Worm (Caenorhabditis elegans) whole organism, L4/young adult: ENCODE data around the gene nhr-211.

ENCODE experiments used
- W03F9.2 ChIP-seq: fragments of 150-350 bp; optimal IDR thresholded peaks from 2 replicates; lab custom pipeline; 2014; ENCODE audit warnings: missing biosample characterization, missing genetic modification characterization
- dao-5 ChIP-seq: sonication (generic microtip); optimal IDR thresholded peaks from 2 replicates; lab custom pipeline; 2016; ENCODE audit warnings: missing genotype, missing genetic modification characterization, moderate library complexity, missing compliant biosample characterization
- him-1 ChIP-seq: sonication (generic microtip); optimal IDR thresholded peaks from 2 replicates; lab custom pipeline; 2016; ENCODE audit warnings: missing genotype, missing genetic modification reagents, missing genetic modification characterization, missing compliant biosample characterization

DNA sequence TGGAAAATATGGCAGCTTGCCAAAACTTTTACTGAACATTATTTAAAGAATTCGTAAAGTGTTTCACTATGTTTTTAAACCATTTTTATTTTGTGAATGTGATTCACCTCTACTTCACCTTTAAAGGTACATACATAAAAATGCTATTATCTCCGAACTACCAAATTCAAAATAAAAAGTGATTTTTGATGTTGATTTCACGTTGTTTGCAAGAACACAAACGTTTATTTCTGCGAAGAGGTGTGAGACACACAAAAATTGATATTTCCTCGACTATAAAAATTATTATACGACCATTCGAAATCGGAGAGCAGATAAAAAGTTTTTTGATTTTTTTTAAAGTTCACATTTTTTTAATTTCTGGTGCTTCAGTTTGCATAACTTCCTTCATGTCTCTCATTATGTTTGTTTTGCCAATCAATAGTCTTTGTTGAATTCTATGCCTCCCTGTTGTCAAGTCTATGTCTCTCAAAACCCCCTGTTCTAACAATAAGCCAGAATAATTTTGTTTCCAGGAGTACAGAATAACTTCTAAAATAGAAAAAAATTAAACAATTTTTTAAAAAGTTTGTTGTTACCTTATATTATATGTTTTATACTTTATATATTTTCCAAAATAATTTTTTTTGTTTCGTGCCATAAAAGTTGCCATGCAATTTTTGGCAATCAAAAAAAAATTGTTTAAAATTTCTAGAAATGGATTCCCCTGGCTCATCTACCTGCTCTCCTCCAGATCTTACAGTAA is 35.9 kb upstream of the nhr-211 start, which contains the start of gene nhr-123:
- no peak for TF ChIP-seq him-1 (tag; lab: Kevin White, UChicago)
- TF ChIP-seq W03F9.2: no peak
- TF ChIP-seq dao-5 (tag; lab: Kevin White, UChicago): no peak
